Worm (Caenorhabditis elegans) whole organism, mixed stage, embryonic: ENCODE measurements around the gene F02H6.6.

Experiments
- ceh-39 ChIP-seq: fragments of 150-350 bp; optimal IDR thresholded peaks from 2 replicates; lab custom pipeline; 2014; ENCODE audit warnings: missing biosample characterization, missing genetic modification characterization
- elt-1 ChIP-seq: sonication (generic microtip); optimal IDR thresholded peaks from 2 replicates; lab custom pipeline; 2017; ENCODE audit warnings: missing genetic modification characterization, mild to moderate bottlenecking, missing compliant biosample characterization, antibody characterized with exemption, moderate library complexity, borderline replicate concordance; ENCODE audit not compliant: insufficient read depth
- elt-3 ChIP-seq: fragments of 150-350 bp; optimal IDR thresholded peaks from 2 replicates; lab custom pipeline; 2014; ENCODE audit warnings: missing biosample characterization, missing genetic modification characterization
- hlh-1 ChIP-seq: fragments of 150-350 bp; optimal IDR thresholded peaks from 2 replicates; lab custom pipeline; 2014; ENCODE audit warnings: missing biosample characterization, missing genetic modification reagents, missing genetic modification characterization
- lin-13 ChIP-seq: fragments of 150-350 bp; optimal IDR thresholded peaks from 2 replicates; lab custom pipeline; 2014; ENCODE audit warnings: missing biosample characterization, missing genetic modification characterization
- lsy-2 ChIP-seq: fragments of 150-350 bp; optimal IDR thresholded peaks from 2 replicates; lab custom pipeline; 2014; ENCODE audit warnings: missing biosample characterization, missing genetic modification characterization
- nhr-28 ChIP-seq: fragments of 150-350 bp; optimal IDR thresholded peaks from 2 replicates; lab custom pipeline; 2014; ENCODE audit warnings: missing biosample characterization, missing genetic modification characterization
- nhr-76 ChIP-seq: sonication (generic microtip); optimal IDR thresholded peaks from 2 replicates; lab custom pipeline; 2017; ENCODE audit warnings: missing biosample characterization, missing genetic modification characterization
- pha-4 ChIP-seq: fragments of 150-350 bp; optimal IDR thresholded peaks from 2 replicates; lab custom pipeline; 2018; ENCODE audit warnings: missing biosample characterization, missing genetic modification reagents, missing genetic modification characterization
- snpc-4 ChIP-seq: fragments of 150-350 bp; optimal IDR thresholded peaks from 2 replicates; lab custom pipeline; 2014; ENCODE audit warnings: missing biosample characterization, missing genetic modification characterization
- unc-39 ChIP-seq: fragments of 150-350 bp; optimal IDR thresholded peaks from 2 replicates; lab custom pipeline; 2014; ENCODE audit warnings: missing biosample characterization, missing genetic modification characterization
- unc-62 ChIP-seq: fragments of 150-350 bp; optimal IDR thresholded peaks from 2 replicates; lab custom pipeline; 2014; ENCODE audit warnings: missing biosample characterization, missing genetic modification reagents, missing genetic modification characterization

ce11 chrIV:14250113-14250512 lies 19.4 kb upstream of the F02H6.6 start, which contains the start of gene srab-24:
- TF ChIP-seq elt-1 (tag; lab: Kevin White, UChicago) (no peak), hlh-1 (tag; lab: Kevin White, UChicago) (no peak), pha-4 (tag; lab: Kevin White, UChicago) (no peak), ceh-39 (tag; lab: Kevin White, UChicago) (no peak), elt-3 (tag; lab: Kevin White, UChicago) (no peak), lin-13 (tag; lab: Kevin White, UChicago) (no peak), lsy-2 (tag; lab: Kevin White, UChicago) (no peak), snpc-4 (tag; lab: Kevin White, UChicago) (no peak), unc-62 (GFP tag; lab: Kevin White, UChicago) (no peak), nhr-28 (no peak), nhr-76 (no peak), unc-39 (no peak)
